Fruit fly (Drosophila melanogaster): ENCODE measurements around the gene PEK.

The PEK gene

dm6 chr3R:5464481-5464880, at the start of gene PEK:
TSS of gene PEK (minus strand) at chr3R:5464753.
- TF ChIP-seq CG8478 (optimal IDR thresholded peaks at IDR 0.05) (no peak), CTCF (optimal IDR thresholded peaks at IDR 0.05) (no peak)

dm6 chr3R:5503789-5504387, 39.3 kb upstream of the PEK start:
- TF ChIP-seq CTCF (optimal IDR thresholded peaks at IDR 0.05): no peak
- no peak for TF ChIP-seq CG8478 (optimal IDR thresholded peaks at IDR 0.05)

- no peak for TF ChIP-seq CTCF (optimal IDR thresholded peaks at IDR 0.05)
Observed at dm6 chr3R:5502646-5503045, 38.1 kb upstream of the PEK start, which contains the start of gene NKCC. TSS of gene NKCC (minus strand) at chr3R:5502702.

- TF ChIP-seq CG8478 (optimal IDR thresholded peaks at IDR 0.05): no peak
- no peak for TF ChIP-seq CTCF (optimal IDR thresholded peaks at IDR 0.05)
Observed at dm6 chr3R:5497600-5497999, 33.0 kb upstream of the PEK start.

- no peak for TF ChIP-seq CTCF (optimal IDR thresholded peaks at IDR 0.05)
- no peak for TF ChIP-seq CG8478 (optimal IDR thresholded peaks at IDR 0.05)
Observed at dm6 chr3R:5485295-5485718, 20.8 kb upstream of the PEK start, which contains the start of gene CG31550. TSS of gene CG31550 (plus strand) at chr3R:5485543.

dm6 chr3R:5483488-5484109, 19.0 kb upstream of the PEK start, which contains the start of gene ksr:
TSS of gene ksr (minus strand) at chr3R:5483906.
- TF ChIP-seq CG8478 (optimal IDR thresholded peaks at IDR 0.05) (no peak), CTCF (optimal IDR thresholded peaks at IDR 0.05) (no peak)

dm6 chr3R:5482790-5483189, 18.2 kb upstream of the PEK start:
- TF ChIP-seq CTCF (optimal IDR thresholded peaks at IDR 0.05) (no peak), CG8478 (optimal IDR thresholded peaks at IDR 0.05) (no peak)

dm6 chr3R:5474551-5474950, 10.0 kb upstream of the PEK start, which contains the start of the genes CG45100, HDAC3 and Hcs:
TSS of gene CG45100 (minus strand) at chr3R:5474600.
TSS of gene HDAC3 (minus strand) at chr3R:5474600.
TSS of gene Hcs (plus strand) at chr3R:5474899.
- peak in 1 of 2 experiments; percentile 13 for TF ChIP-seq CTCF (optimal IDR thresholded peaks at IDR 0.05)
- TF ChIP-seq CG8478 (optimal IDR thresholded peaks at IDR 0.05): no peak

dm6 chr3R:5470586-5471283, 6.2 kb upstream of the PEK start, which contains the start of the genes mRpL44 and Snr1:
TSS of gene mRpL44 (minus strand) at chr3R:5470636.
TSS of gene Snr1 (plus strand) at chr3R:5470926.
- TF ChIP-seq CTCF (optimal IDR thresholded peaks at IDR 0.05) (no peak), CG8478 (optimal IDR thresholded peaks at IDR 0.05) (no peak)

- no peak for TF ChIP-seq CTCF (optimal IDR thresholded peaks at IDR 0.05)
Observed at dm6 chr3R:5467619-5468018, 3.1 kb upstream of the PEK start, which contains the start of gene POLDIP2. TSS of gene POLDIP2 (plus strand) at chr3R:5467778.

- TF ChIP-seq CTCF (optimal IDR thresholded peaks at IDR 0.05): peak in 1 of 2 experiments; percentile 58
- TF ChIP-seq CG8478 (optimal IDR thresholded peaks at IDR 0.05): no peak
Observed at dm6 chr3R:5466875-5467274, 2.3 kb upstream of the PEK start, which contains the start of gene RpL35A. TSS of gene RpL35A (minus strand) at chr3R:5467101.

dm6 chr3R:5463199-5463949, 1.2 kb downstream of the PEK start:
- TF ChIP-seq CTCF (optimal IDR thresholded peaks at IDR 0.05) (no peak), CG8478 (optimal IDR thresholded peaks at IDR 0.05) (no peak)

- TF ChIP-seq CG8478 (optimal IDR thresholded peaks at IDR 0.05): no peak
- TF ChIP-seq CTCF (optimal IDR thresholded peaks at IDR 0.05): no peak
Observed at dm6 chr3R:5458627-5459026, 5.9 kb downstream of the PEK start.

- TF ChIP-seq CTCF (optimal IDR thresholded peaks at IDR 0.05): no peak
- no peak for TF ChIP-seq CG8478 (optimal IDR thresholded peaks at IDR 0.05)
Observed at dm6 chr3R:5454334-5454733, 10.2 kb downstream of the PEK start.

- TF ChIP-seq CTCF (optimal IDR thresholded peaks at IDR 0.05) (no peak), CG8478 (optimal IDR thresholded peaks at IDR 0.05) (no peak)
Observed at dm6 chr3R:5438750-5439149, 25.8 kb downstream of the PEK start.

Measured in S2 (cell line).